Fruit fly (Drosophila melanogaster): ENCODE measurements around the gene Tmf.

Gene Tmf

dm6 chrX:6852574-6852973, 8.4 kb downstream of the Tmf start (continued):
- peak; percentile 87 for TF ChIP-seq CG3847 (GFP tag; IDR thresholded peaks at IDR 0.05)
- peak; percentile 89 for TF ChIP-seq CG17186 (GFP tag; optimal IDR thresholded peaks at IDR 0.05)
- peak; percentile 92 for TF ChIP-seq Ptx1 (GFP tag; IDR thresholded peaks at IDR 0.05)
- TF ChIP-seq ham (GFP tag; IDR thresholded peaks at IDR 0.05), result no peak
- TF ChIP-seq CG14965 (GFP tag; optimal IDR thresholded peaks at IDR 0.05; ENCODE audit: borderline replicate concordance), result peak; percentile 71
- TF ChIP-seq CG2678 (tag; optimal IDR thresholded peaks at IDR 0.05), result peak; percentile 95
- peak; percentile 80 for TF ChIP-seq CG10274 (GFP tag; optimal IDR thresholded peaks at IDR 0.05)
- TF ChIP-seq HLH54F (GFP tag; optimal IDR thresholded peaks at IDR 0.05), result peak; percentile 93
- TF ChIP-seq maf-S (GFP tag; optimal IDR thresholded peaks at IDR 0.05), result peak; percentile 90
- TF ChIP-seq onecut (GFP tag; IDR thresholded peaks at IDR 0.05), result peak; percentile 83
- peak in 1 of 2 experiments; percentile 48 for TF ChIP-seq Dfd (GFP tag; optimal IDR thresholded peaks at IDR 0.05)
- peak; percentile 88 for TF ChIP-seq Chrac-16 (GFP tag; optimal IDR thresholded peaks at IDR 0.05)
- peak; percentile 58 for TF ChIP-seq CG5180 (GFP tag; optimal IDR thresholded peaks at IDR 0.05)
- peak; percentile 80 for TF ChIP-seq ttk (GFP tag; IDR thresholded peaks at IDR 0.05)
- TF ChIP-seq CG1602 (GFP tag; optimal IDR thresholded peaks at IDR 0.05), result peak; percentile 85
- no peak for TF ChIP-seq zf30C (GFP tag; optimal IDR thresholded peaks at IDR 0.05)
- peak; percentile 71 for TF ChIP-seq CG6654 (GFP tag; optimal IDR thresholded peaks at IDR 0.05)
- peak; percentile 88 for TF ChIP-seq CG12071 (GFP tag; optimal IDR thresholded peaks at IDR 0.05)
- peak; percentile 57 for TF ChIP-seq stwl (tag; optimal IDR thresholded peaks at IDR 0.05)
- peak; percentile 93 for TF ChIP-seq Meics (GFP tag; optimal IDR thresholded peaks at IDR 0.05)
- TF ChIP-seq unpg (GFP tag; optimal IDR thresholded peaks at IDR 0.05), result peak; percentile 91
- TF ChIP-seq CG15479 (GFP tag; optimal IDR thresholded peaks at IDR 0.05), result no peak
- no peak for TF ChIP-seq hkb (optimal IDR thresholded peaks at IDR 0.05)
- peak; percentile 77 for TF ChIP-seq hkb (GFP tag; IDR thresholded peaks at IDR 0.05)
- peak; percentile 79 for TF ChIP-seq Gug (GFP tag; IDR thresholded peaks at IDR 0.05)
- peak; percentile 82 for TF ChIP-seq Ada2b (GFP tag; IDR thresholded peaks at IDR 0.05)
- peak; percentile 70 for TF ChIP-seq ase (GFP tag; IDR thresholded peaks at IDR 0.05)
- peak; percentile 93 for TF ChIP-seq phol (tag; optimal IDR thresholded peaks at IDR 0.05)
- no peak for TF ChIP-seq Trl (optimal IDR thresholded peaks at IDR 0.05)
- peak; percentile 94 for TF ChIP-seq Trl (GFP tag; optimal IDR thresholded peaks at IDR 0.05)
- TF ChIP-seq emc (GFP tag; optimal IDR thresholded peaks at IDR 0.05), result peak; percentile 86
- TF ChIP-seq Stat92E (GFP tag; optimal IDR thresholded peaks at IDR 0.05), result peak in 1 of 3 experiments; percentile 11
- peak; percentile 75 for TF ChIP-seq CG33557 (GFP tag; optimal IDR thresholded peaks at IDR 0.05)
- TF ChIP-seq nerfin-2 (GFP tag; IDR thresholded peaks at IDR 0.05; ENCODE audit: partially characterized antibody), result no peak
- peak; percentile 91 for TF ChIP-seq Sox102F (GFP tag; optimal IDR thresholded peaks at IDR 0.05)
- peak; percentile 78 for TF ChIP-seq trh (GFP tag; optimal IDR thresholded peaks at IDR 0.05)
- TF ChIP-seq Hr39 (optimal IDR thresholded peaks at IDR 0.05), result no peak
- peak; percentile 91 for TF ChIP-seq pb (GFP tag; optimal IDR thresholded peaks at IDR 0.05)
- peak; percentile 87 for TF ChIP-seq repo (GFP tag; optimal IDR thresholded peaks at IDR 0.05)
- TF ChIP-seq tio (GFP tag; optimal IDR thresholded peaks at IDR 0.05), result peak; percentile 88
- peak; percentile 54 for TF ChIP-seq Adf1 (GFP tag; IDR thresholded peaks at IDR 0.05)
- peak; percentile 91 for TF ChIP-seq Hmr (GFP tag; optimal IDR thresholded peaks at IDR 0.05)
- no peak for TF ChIP-seq CkIIα-i1 (GFP tag; IDR thresholded peaks at IDR 0.05)
- TF ChIP-seq Lim3 (GFP tag; IDR thresholded peaks at IDR 0.05), result 0 out of 2 replicates have a peak, but pooled peaks have one; percentile 38
- no peak for TF ChIP-seq mld (GFP tag; IDR thresholded peaks at IDR 0.05; ENCODE audit: partially characterized antibody)
- TF ChIP-seq ATbp (GFP tag; optimal IDR thresholded peaks at IDR 0.05), result peak; percentile 70
- TF ChIP-seq Gsc (GFP tag; IDR thresholded peaks at IDR 0.05), result no peak
- TF ChIP-seq CG30020 (tag; optimal IDR thresholded peaks at IDR 0.05), result peak; percentile 85
- no peak for TF ChIP-seq CG42726 (GFP tag; IDR thresholded peaks at IDR 0.05; ENCODE audit: partially characterized antibody)
- no peak for TF ChIP-seq Doc3 (GFP tag; IDR thresholded peaks at IDR 0.05; ENCODE audit: partially characterized antibody)
- TF ChIP-seq Tbp (GFP tag; optimal IDR thresholded peaks at IDR 0.05), result no peak
- peak; percentile 70 for TF ChIP-seq Dref (GFP tag; IDR thresholded peaks at IDR 0.05)

Data from whole organism, embryonic.